Fruit fly (Drosophila melanogaster) whole organism, adult: ENCODE data around the gene Klp68D.

Experiments
- CG11617 ChIP-seq: fragments of 200-800 bp; sonication (Bioruptor generic); optimal IDR thresholded peaks from 2 replicates; lab custom pipeline; 2017; ENCODE audit warnings: mild to moderate bottlenecking, missing biosample characterization, missing genetic modification reagents, missing genetic modification characterization
- CG12768 ChIP-seq: fragments of 200-800 bp; sonication (Bioruptor generic); optimal IDR thresholded peaks from 2 replicates; lab custom pipeline; 2017; ENCODE audit warnings: missing biosample characterization, missing genetic modification characterization, mild to moderate bottlenecking, moderate library complexity, missing genetic modification reagents
- CG14711 ChIP-seq: fragments of 200-800 bp; sonication (Bioruptor generic); optimal IDR thresholded peaks from 2 replicates; lab custom pipeline; 2018; ENCODE audit warnings: missing biosample characterization, mild to moderate bottlenecking, missing genetic modification characterization, moderate library complexity
- CG1620 ChIP-seq: fragments of 200-800 bp; sonication (Bioruptor generic); optimal IDR thresholded peaks from 2 replicates; lab custom pipeline; 2016; ENCODE audit warnings: missing biosample characterization, missing genetic modification characterization
- CG33017 ChIP-seq: fragments of 200-800 bp; sonication (Bioruptor generic); optimal IDR thresholded peaks from 2 replicates; lab custom pipeline; 2018; ENCODE audit warnings: missing biosample characterization, mild to moderate bottlenecking, missing genetic modification characterization, moderate library complexity
- CG5204 ChIP-seq: fragments of 200-800 bp; sonication (Bioruptor generic); optimal IDR thresholded peaks from 2 replicates; lab custom pipeline; 2016; ENCODE audit warnings: missing biosample characterization, missing genetic modification characterization
- CG7045 ChIP-seq: fragments of 200-800 bp; sonication (Bioruptor generic); optimal IDR thresholded peaks from 2 replicates; lab custom pipeline; 2017; ENCODE audit warnings: missing biosample characterization, mild to moderate bottlenecking, missing genetic modification characterization
- CG7101 ChIP-seq: fragments of 200-800 bp; sonication (Bioruptor generic); optimal IDR thresholded peaks from 2 replicates; lab custom pipeline; 2018; ENCODE audit warnings: missing biosample characterization, mild to moderate bottlenecking, missing genetic modification characterization, moderate library complexity
- Clk ChIP-seq: fragments of 200-800 bp; sonication (Bioruptor generic); optimal IDR thresholded peaks from 2 replicates; lab custom pipeline; 2017; ENCODE audit warnings: missing biosample characterization, missing genetic modification characterization
- Crg-1 ChIP-seq: fragments of 200-800 bp; sonication (Bioruptor generic); optimal IDR thresholded peaks from 2 replicates; lab custom pipeline; 2016; ENCODE audit warnings: missing biosample characterization, missing genetic modification characterization
- Hr96 ChIP-seq: fragments of 200-800 bp; sonication (Bioruptor generic); optimal IDR thresholded peaks from 2 replicates; lab custom pipeline; 2016; ENCODE audit warnings: missing biosample characterization, missing genetic modification characterization
- Mnt ChIP-seq: fragments of 200-800 bp; sonication (Bioruptor generic); optimal IDR thresholded peaks from 2 replicates; lab custom pipeline; 2016; ENCODE audit warnings: missing biosample characterization, mild to moderate bottlenecking, missing genetic modification characterization
- bab1 ChIP-seq: fragments of 200-800 bp; sonication (Bioruptor generic); optimal IDR thresholded peaks from 3 replicates; lab custom pipeline; 2019; ENCODE audit warnings: missing biosample characterization, mild to moderate bottlenecking, missing genetic modification characterization, moderate library complexity
- cic ChIP-seq: fragments of 200-800 bp; sonication (Bioruptor generic); optimal IDR thresholded peaks from 2 replicates; lab custom pipeline; 2017; ENCODE audit warnings: missing biosample characterization, mild to moderate bottlenecking, missing genetic modification characterization, moderate library complexity
- cnc ChIP-seq, 2 experiments: fragments of >200 bp; optimal IDR thresholded peaks; 2 replicates each; lab custom pipeline; 2017
- kay ChIP-seq: fragments of 200-800 bp; sonication (Bioruptor generic); peaks from one replicate; lab custom pipeline; 2016; ENCODE audit warnings: missing biosample characterization, missing genetic modification characterization, borderline replicate concordance
- ovo ChIP-seq: fragments of 200-800 bp; sonication (Bioruptor generic); optimal IDR thresholded peaks from 2 replicates; lab custom pipeline; 2016; ENCODE audit warnings: missing biosample characterization, missing genetic modification characterization
- pad ChIP-seq: fragments of 200-800 bp; sonication (Bioruptor generic); optimal IDR thresholded peaks from 3 replicates; lab custom pipeline; 2017; ENCODE audit warnings: missing biosample characterization, missing genetic modification characterization, mild to moderate bottlenecking, moderate library complexity, missing genetic modification reagents
- tj ChIP-seq: fragments of 200-800 bp; sonication (Bioruptor generic); optimal IDR thresholded peaks from 3 replicates; lab custom pipeline; 2017; ENCODE audit warnings: missing biosample characterization, mild to moderate bottlenecking, missing genetic modification characterization, moderate library complexity
- toe ChIP-seq: fragments of 200-800 bp; sonication (Bioruptor generic); optimal IDR thresholded peaks from 2 replicates; lab custom pipeline; 2016; ENCODE audit warnings: missing biosample characterization, missing genetic modification characterization

Klp68D gene

dm6 chr3L:11795440-11795983 is at the start of gene Klp68D:
Klp68D (plus strand) TSS chr3L:11795614.
- TF ChIP-seq CG7045 (GFP tag; lab: Kevin White, UChicago) (no peak), CG5204 (GFP tag; lab: Kevin White, UChicago) (no peak), kay (GFP tag; lab: Kevin White, UChicago) (peak; percentile 48), bab1 (GFP tag; lab: Kevin White, UChicago) (peak; percentile 34), Mnt (no peak), CG14711 (tag; lab: Kevin White, UChicago) (no peak), pad (no peak), Crg-1 (GFP tag; lab: Kevin White, UChicago) (no peak)

dm6 chr3L:11751005-11751404 is 44.4 kb upstream of the Klp68D start, which contains the start of gene Gr68a:
Gr68a (plus strand) TSS chr3L:11751305.
- TF ChIP-seq Mnt (no peak), toe (no peak), Hr96 (GFP tag; lab: Kevin White, UChicago) (no peak), CG12768 (no peak), CG33017 (tag; lab: Kevin White, UChicago) (no peak), kay (GFP tag; lab: Kevin White, UChicago) (no peak), ovo (GFP tag; lab: Kevin White, UChicago) (no peak), bab1 (GFP tag; lab: Kevin White, UChicago) (no peak), CG14711 (tag; lab: Kevin White, UChicago) (no peak)

dm6 chr3L:11764930-11765329 is 30.5 kb upstream of the Klp68D start:
- no peak for TF ChIP-seq cic (GFP tag; lab: Kevin White, UChicago)
- TF ChIP-seq CG5204 (GFP tag; lab: Kevin White, UChicago) = no peak
- TF ChIP-seq Hr96 (GFP tag; lab: Kevin White, UChicago) = no peak
- no peak for TF ChIP-seq kay (GFP tag; lab: Kevin White, UChicago)
- TF ChIP-seq CG1620 (GFP tag; lab: Kevin White, UChicago) = no peak
- TF ChIP-seq Mnt = no peak
- no peak for TF ChIP-seq CG7101
- no peak for TF ChIP-seq Crg-1 (GFP tag; lab: Kevin White, UChicago)
- no peak for TF ChIP-seq bab1 (GFP tag; lab: Kevin White, UChicago)
- TF ChIP-seq cnc (optimal IDR thresholded peaks at IDR 0.05; lab: Kevin White, UChicago) = no peak
- TF ChIP-seq ovo (GFP tag; lab: Kevin White, UChicago) = no peak
- TF ChIP-seq toe = no peak
- no peak for TF ChIP-seq pad
- no peak for TF ChIP-seq CG33017 (tag; lab: Kevin White, UChicago)
- no peak for TF ChIP-seq CG11617 (GFP tag; lab: Kevin White, UChicago)
- TF ChIP-seq CG7045 (GFP tag; lab: Kevin White, UChicago) = no peak
- TF ChIP-seq tj (GFP tag; lab: Kevin White, UChicago) = no peak

- TF ChIP-seq Hr96 (GFP tag; lab: Kevin White, UChicago) (no peak), Mnt (no peak), kay (GFP tag; lab: Kevin White, UChicago) (no peak), CG11617 (GFP tag; lab: Kevin White, UChicago) (no peak), CG7101 (no peak), CG7045 (GFP tag; lab: Kevin White, UChicago) (no peak), Crg-1 (GFP tag; lab: Kevin White, UChicago) (no peak), tj (GFP tag; lab: Kevin White, UChicago) (no peak), toe (no peak), CG5204 (GFP tag; lab: Kevin White, UChicago) (no peak), pad (no peak), CG1620 (GFP tag; lab: Kevin White, UChicago) (no peak), CG33017 (tag; lab: Kevin White, UChicago) (no peak), CG12768 (no peak), cnc (optimal IDR thresholded peaks at IDR 0.05; lab: Kevin White, UChicago) (no peak), CG14711 (tag; lab: Kevin White, UChicago) (no peak)
These were observed 29.6 kb upstream of the Klp68D start, which contains the start of gene loaf for dm6 chr3L:11765695-11766232. loaf (minus strand) TSS chr3L:11766182.

- TF ChIP-seq Clk (no peak), pad (no peak), Mnt (no peak), kay (GFP tag; lab: Kevin White, UChicago) (no peak), CG1620 (GFP tag; lab: Kevin White, UChicago) (no peak), CG14711 (tag; lab: Kevin White, UChicago) (no peak), CG12768 (no peak), CG11617 (GFP tag; lab: Kevin White, UChicago) (no peak), CG5204 (GFP tag; lab: Kevin White, UChicago) (no peak), toe (no peak), CG7101 (no peak), CG7045 (GFP tag; lab: Kevin White, UChicago) (no peak), Crg-1 (GFP tag; lab: Kevin White, UChicago) (no peak), bab1 (GFP tag; lab: Kevin White, UChicago) (no peak), cnc (optimal IDR thresholded peaks at IDR 0.05; lab: Kevin White, UChicago) (no peak)
These were observed 28.9 kb upstream of the Klp68D start for dm6 chr3L:11766563-11766962.

- TF ChIP-seq cnc (optimal IDR thresholded peaks at IDR 0.05; lab: Kevin White, UChicago) = no peak
These were observed 23.4 kb upstream of the Klp68D start, which contains the start of gene Muc68D for dm6 chr3L:11772057-11772456. Muc68D (minus strand) TSS chr3L:11772157.
